Fruit fly (Drosophila melanogaster): Measurements from ENCODE around the gene CG45071.

Gene CG45071

dm6 chr3L:15104849-15105555, 680 bp upstream of the CG45071 start (continued):
- peak; percentile 42 for TF ChIP-seq Fer3 (tag; optimal IDR thresholded peaks at IDR 0.05)
- 0 out of 4 replicates have a peak, but pooled peaks have one; percentile 3 for TF ChIP-seq Dll (GFP tag; IDR thresholded peaks at IDR 0.05; ENCODE audit: partially characterized antibody)
- no peak for TF ChIP-seq Trl (optimal IDR thresholded peaks at IDR 0.05)
- TF ChIP-seq Trl (GFP tag; optimal IDR thresholded peaks at IDR 0.05) = peak; percentile 20
- TF ChIP-seq ems (GFP tag; optimal IDR thresholded peaks at IDR 0.05) = peak; percentile 9
- peak; percentile 45 for TF ChIP-seq CG12155 (GFP tag; optimal IDR thresholded peaks at IDR 0.05)
- peak; percentile 26 for TF ChIP-seq Abd-B (GFP tag; optimal IDR thresholded peaks at IDR 0.05)
- TF ChIP-seq CG9437 (GFP tag; optimal IDR thresholded peaks at IDR 0.05) = peak; percentile 32
- no peak for TF ChIP-seq Opbp (GFP tag; IDR thresholded peaks at IDR 0.05; ENCODE audit: partially characterized antibody)
- TF ChIP-seq Usf (GFP tag; optimal IDR thresholded peaks at IDR 0.05) = no peak
- TF ChIP-seq bsh (GFP tag; optimal IDR thresholded peaks at IDR 0.05) = peak; percentile 48 to 87
- peak; percentile 28; the same call in 1 of the 2 replicates for TF ChIP-seq ap (GFP tag; IDR thresholded peaks at IDR 0.05)
- TF ChIP-seq fd102C (GFP tag; optimal IDR thresholded peaks at IDR 0.05) = no peak
- TF ChIP-seq CG15269 (tag; optimal IDR thresholded peaks at IDR 0.05) = peak; percentile 66
- TF ChIP-seq eyg (GFP tag; optimal IDR thresholded peaks at IDR 0.05) = peak; percentile 33
- peak; percentile 27; the same call in 1 of the 2 replicates for TF ChIP-seq rib (GFP tag; IDR thresholded peaks at IDR 0.05)
- TF ChIP-seq CG33557 (GFP tag; optimal IDR thresholded peaks at IDR 0.05) = no peak
- TF ChIP-seq Lim3 (GFP tag; IDR thresholded peaks at IDR 0.05) = no peak
- TF ChIP-seq CG3407 (GFP tag; optimal IDR thresholded peaks at IDR 0.05) = peak; percentile 1
- TF ChIP-seq BtbVII (GFP tag; optimal IDR thresholded peaks at IDR 0.05) = peak; percentile 27
- peak; percentile 47 for TF ChIP-seq unpg (GFP tag; optimal IDR thresholded peaks at IDR 0.05)
- TF ChIP-seq CG12391 (tag; optimal IDR thresholded peaks at IDR 0.05) = peak; percentile 62
- peak; percentile 50 for TF ChIP-seq CG17359 (tag; optimal IDR thresholded peaks at IDR 0.05)
- peak; percentile 12 for TF ChIP-seq Fer2 (tag; optimal IDR thresholded peaks at IDR 0.05)
- peak; percentile 83 for TF ChIP-seq CG2120 (GFP tag; optimal IDR thresholded peaks at IDR 0.05)
- peak; percentile 62; the same call in 1 of the 2 replicates for TF ChIP-seq klu (GFP tag; IDR thresholded peaks at IDR 0.05)
- peak; percentile 52 for TF ChIP-seq ssp (GFP tag; IDR thresholded peaks at IDR 0.05)
- TF ChIP-seq Atf-2 (GFP tag; optimal IDR thresholded peaks at IDR 0.05) = peak; percentile 50
- peak; percentile 18 for TF ChIP-seq Side (GFP tag; optimal IDR thresholded peaks at IDR 0.05)
- TF ChIP-seq CG13424 (tag; optimal IDR thresholded peaks at IDR 0.05) = peak; percentile 70
- TF ChIP-seq so (GFP tag; IDR thresholded peaks at IDR 0.05) = no peak
- TF ChIP-seq CG2678 (tag; optimal IDR thresholded peaks at IDR 0.05) = peak; percentile 70
- TF ChIP-seq jing (GFP tag; optimal IDR thresholded peaks at IDR 0.05) = peak; percentile 14
- peak; percentile 20 to 44 for TF ChIP-seq chif (GFP tag; optimal IDR thresholded peaks at IDR 0.05)
- TF ChIP-seq gt (GFP tag; IDR thresholded peaks at IDR 0.05) = 0 out of 2 replicates have a peak, but pooled peaks have one; percentile 61
- TF ChIP-seq Bdp1 (GFP tag; optimal IDR thresholded peaks at IDR 0.05) = peak; percentile 25
- peak; percentile 77 for TF ChIP-seq Hmr (GFP tag; optimal IDR thresholded peaks at IDR 0.05)
- TF ChIP-seq sisA (GFP tag; IDR thresholded peaks at IDR 0.05) = peak; percentile 61
- no peak for TF ChIP-seq CG10462 (GFP tag; optimal IDR thresholded peaks at IDR 0.05)
- peak; percentile 14; the same call in 1 of the 3 replicates for TF ChIP-seq CG7357 (GFP tag; IDR thresholded peaks at IDR 0.05)
- peak; percentile 35 for TF ChIP-seq ewg (GFP tag; optimal IDR thresholded peaks at IDR 0.05)
- no peak for TF ChIP-seq CG2202 (tag; optimal IDR thresholded peaks at IDR 0.05)
- peak; percentile 47; the same call in 1 of the 2 replicates for TF ChIP-seq CG10366 (GFP tag; IDR thresholded peaks at IDR 0.05)
- peak; percentile 83 for TF ChIP-seq Med (GFP tag)
- TF ChIP-seq dpn (GFP tag; optimal IDR thresholded peaks at IDR 0.05) = peak; percentile 57 to 78
- TF ChIP-seq Camta (GFP tag; optimal IDR thresholded peaks at IDR 0.05) = peak; percentile 45
- TF ChIP-seq NK7.1 (GFP tag; optimal IDR thresholded peaks at IDR 0.05) = peak; percentile 60
- peak; percentile 17 for TF ChIP-seq CG18011 (GFP tag; optimal IDR thresholded peaks at IDR 0.05)
- TF ChIP-seq CG11398 (GFP tag; optimal IDR thresholded peaks at IDR 0.05) = peak; percentile 53

Data from whole organism, embryonic.